Fruit fly (Drosophila melanogaster): ENCODE measurements around the gene Atg101.
A peak's percentile ranks its signal among the peaks of the same experiment; 100 is the strongest.

Atg101 gene

DNA sequence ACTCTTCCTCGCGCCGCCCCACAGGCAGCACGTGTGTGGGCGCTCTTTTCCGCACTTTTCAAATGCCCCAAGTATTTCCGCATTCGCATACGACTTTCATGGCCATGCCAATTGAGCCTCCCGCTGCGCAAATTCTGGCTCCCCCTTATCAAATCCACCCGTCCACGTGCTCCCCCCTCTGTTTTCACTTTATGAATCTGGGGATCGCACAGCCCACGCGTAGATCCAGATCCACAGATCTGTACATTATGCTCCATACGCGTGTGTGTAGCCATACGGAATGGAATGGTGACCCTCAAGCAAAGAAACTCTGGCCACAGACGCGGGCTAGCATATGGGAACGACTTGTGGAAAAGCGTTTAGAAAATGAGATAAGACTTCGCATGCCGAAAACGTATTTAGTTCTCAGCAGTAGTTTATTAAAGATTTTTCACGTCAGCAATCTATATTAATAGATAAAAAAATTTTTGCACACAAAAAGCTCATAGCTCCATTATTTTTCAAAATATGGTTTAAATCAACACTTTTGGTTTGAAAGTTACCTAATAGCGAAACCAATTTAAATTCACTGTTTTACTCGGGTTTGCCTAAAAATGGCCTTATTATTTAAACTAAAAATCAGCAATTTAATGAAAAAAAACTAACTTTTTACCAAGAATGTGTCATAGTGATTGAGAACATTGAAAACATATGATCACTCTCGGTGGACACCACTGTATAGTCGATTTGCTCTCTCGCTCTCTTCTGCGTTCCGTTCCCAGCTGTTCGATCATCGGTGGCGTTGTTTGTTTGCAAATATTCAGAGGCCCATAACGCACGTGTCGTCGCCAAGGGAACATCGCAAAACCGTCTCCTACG is 1.9 kb upstream of the Atg101 start (continued):
- peak in 1 of 3 experiments; percentile 54 for TF ChIP-seq lola (GFP tag; optimal IDR thresholded peaks at IDR 0.05)
- peak; percentile 52 for TF ChIP-seq Myb (GFP tag; optimal IDR thresholded peaks at IDR 0.05)
- peak; percentile 78 for TF ChIP-seq rib (GFP tag; IDR thresholded peaks at IDR 0.05)
- peak; percentile 27 for TF ChIP-seq CG8281 (tag; optimal IDR thresholded peaks at IDR 0.05)
- TF ChIP-seq Kr (GFP tag; optimal IDR thresholded peaks at IDR 0.05): no peak
- TF ChIP-seq CG12155 (GFP tag; optimal IDR thresholded peaks at IDR 0.05): peak; percentile 41
- TF ChIP-seq Med (GFP tag): peak; percentile 91
- no peak for TF ChIP-seq eve (GFP tag; optimal IDR thresholded peaks at IDR 0.05)
- TF ChIP-seq CG2712 (tag; optimal IDR thresholded peaks at IDR 0.05): peak; percentile 57
- TF ChIP-seq Blimp-1 (GFP tag; optimal IDR thresholded peaks at IDR 0.05): peak; percentile 25
- peak; percentile 60 for TF ChIP-seq CG10543 (GFP tag; optimal IDR thresholded peaks at IDR 0.05)
- peak in 1 of 2 experiments; percentile 79 for TF ChIP-seq Hr78 (GFP tag; optimal IDR thresholded peaks at IDR 0.05)
- TF ChIP-seq NFAT (GFP tag; IDR thresholded peaks at IDR 0.05): peak; percentile 52
- TF ChIP-seq Eip74EF (GFP tag; optimal IDR thresholded peaks at IDR 0.05): peak in 1 of 2 experiments; percentile 61
- TF ChIP-seq ham (GFP tag; IDR thresholded peaks at IDR 0.05): no peak
- TF ChIP-seq HLH3B (GFP tag; IDR thresholded peaks at IDR 0.05): no peak
- no peak for TF ChIP-seq CG10565 (GFP tag; optimal IDR thresholded peaks at IDR 0.05)
- TF ChIP-seq fu2 (GFP tag; optimal IDR thresholded peaks at IDR 0.05): peak; percentile 39
- no peak for TF ChIP-seq pros (GFP tag; optimal IDR thresholded peaks at IDR 0.05)
- no peak for TF ChIP-seq nerfin-2 (GFP tag; IDR thresholded peaks at IDR 0.05; ENCODE audit: partially characterized antibody)
- TF ChIP-seq CG30403 (GFP tag; optimal IDR thresholded peaks at IDR 0.05): peak; percentile 73
- TF ChIP-seq psq (GFP tag; optimal IDR thresholded peaks at IDR 0.05): no peak
- TF ChIP-seq tgo (GFP tag; IDR thresholded peaks at IDR 0.05): peak; percentile 49; the same call in 1 of the 3 replicates
- TF ChIP-seq CG7963 (GFP tag; IDR thresholded peaks at IDR 0.05; ENCODE audit: partially characterized antibody): no peak
- TF ChIP-seq CG12236 (GFP tag; optimal IDR thresholded peaks at IDR 0.05): no peak
- TF ChIP-seq YL-1 (GFP tag; optimal IDR thresholded peaks at IDR 0.05): peak; percentile 11
- TF ChIP-seq scrt (GFP tag; optimal IDR thresholded peaks at IDR 0.05): no peak
- peak; percentile 55 for TF ChIP-seq shn (GFP tag; optimal IDR thresholded peaks at IDR 0.05)
- no peak for TF ChIP-seq Dll (GFP tag; IDR thresholded peaks at IDR 0.05; ENCODE audit: partially characterized antibody)
- TF ChIP-seq wdn (GFP tag; IDR thresholded peaks at IDR 0.05): no peak
- TF ChIP-seq CG1602 (GFP tag; optimal IDR thresholded peaks at IDR 0.05): peak; percentile 36
- 0 out of 2 replicates have a peak, but pooled peaks have one; percentile 11 for TF ChIP-seq CG4730 (GFP tag; IDR thresholded peaks at IDR 0.05)
- TF ChIP-seq dysf (GFP tag; IDR thresholded peaks at IDR 0.05): peak; percentile 67; the same call in 2 of the 3 replicates
- TF ChIP-seq gsb-n (tag; optimal IDR thresholded peaks at IDR 0.05): peak; percentile 9
- TF ChIP-seq gem (tag; optimal IDR thresholded peaks at IDR 0.05): peak; percentile 78
- TF ChIP-seq CG10209 (GFP tag; optimal IDR thresholded peaks at IDR 0.05): peak; percentile 54
- TF ChIP-seq PHDP (tag; optimal IDR thresholded peaks at IDR 0.05): peak; percentile 51
- no peak for TF ChIP-seq hbn (GFP tag; IDR thresholded peaks at IDR 0.05; ENCODE audit: partially characterized antibody)
- TF ChIP-seq CG32767 (GFP tag; IDR thresholded peaks at IDR 0.05): no peak
- no peak for TF ChIP-seq Opbp (GFP tag; IDR thresholded peaks at IDR 0.05; ENCODE audit: partially characterized antibody)
- peak; percentile 49; the same call in 1 of the 3 replicates for TF ChIP-seq CG7357 (GFP tag; IDR thresholded peaks at IDR 0.05)
- no peak for TF ChIP-seq da (GFP tag; optimal IDR thresholded peaks at IDR 0.05)
- TF ChIP-seq Mrtf (GFP tag; IDR thresholded peaks at IDR 0.05): no peak; the same call in 2 of the 3 replicates
- peak; percentile 4 for TF ChIP-seq chn (GFP tag; optimal IDR thresholded peaks at IDR 0.05)
- TF ChIP-seq CG12659 (GFP tag; optimal IDR thresholded peaks at IDR 0.05): peak; percentile 72
- peak; percentile 21; the same call in 1 of the 3 replicates for TF ChIP-seq Aef1 (GFP tag; IDR thresholded peaks at IDR 0.05)
- no peak for TF ChIP-seq B-H1 (GFP tag; IDR thresholded peaks at IDR 0.05)
